Worm (Caenorhabditis elegans) whole organism, mixed stage, embryonic: Measurements from ENCODE around the gene K02F6.6.
"Not testable (repeated sequence)": the region's sequence is repeated elsewhere in the genome, so short reads cannot be mapped to it uniquely, and the experiment has no call there.

Source experiments
- M03D4.4 ChIP-seq: sonication (generic microtip); optimal IDR thresholded peaks from 2 replicates; lab custom pipeline; 2017; ENCODE audit warnings: mild to moderate bottlenecking, missing genetic modification characterization, missing compliant biosample characterization
- bed-3 ChIP-seq: fragments of 200-800 bp; sonication (Bioruptor generic); optimal IDR thresholded peaks from 3 replicates; lab custom pipeline; 2018; ENCODE audit warnings: mild to moderate bottlenecking, missing genetic modification characterization, moderate library complexity, missing compliant biosample characterization
- blmp-1 ChIP-seq: fragments of 150-350 bp; optimal IDR thresholded peaks from 2 replicates; lab custom pipeline; 2014; ENCODE audit warnings: missing biosample characterization, missing genetic modification characterization
- ceh-39 ChIP-seq: fragments of 150-350 bp; optimal IDR thresholded peaks from 2 replicates; lab custom pipeline; 2014; ENCODE audit warnings: missing biosample characterization, missing genetic modification characterization
- ceh-43 ChIP-seq: fragments of 200-800 bp; sonication (Bioruptor generic); optimal IDR thresholded peaks from 2 replicates; lab custom pipeline; 2018; ENCODE audit warnings: mild to moderate bottlenecking, missing genetic modification characterization, moderate library complexity, missing compliant biosample characterization
- ces-1 ChIP-seq: fragments of 150-350 bp; optimal IDR thresholded peaks from 2 replicates; lab custom pipeline; 2014; ENCODE audit warnings: missing biosample characterization, missing genetic modification reagents, missing genetic modification characterization
- cnd-1 ChIP-seq: fragments of 200-800 bp; sonication (Bioruptor generic); optimal IDR thresholded peaks from 2 replicates; lab custom pipeline; 2018; ENCODE audit warnings: mild to moderate bottlenecking, missing genetic modification characterization, missing compliant biosample characterization
- drap-1 ChIP-seq: fragments of 200-800 bp; sonication (Bioruptor generic); optimal IDR thresholded peaks from 3 replicates; lab custom pipeline; 2018; ENCODE audit warnings: mild to moderate bottlenecking, missing genetic modification characterization, missing compliant biosample characterization
- elt-1 ChIP-seq: sonication (generic microtip); optimal IDR thresholded peaks from 2 replicates; lab custom pipeline; 2017; ENCODE audit warnings: missing genetic modification characterization, mild to moderate bottlenecking, missing compliant biosample characterization, antibody characterized with exemption, moderate library complexity, borderline replicate concordance; ENCODE audit not compliant: insufficient read depth
- elt-3 ChIP-seq: fragments of 150-350 bp; optimal IDR thresholded peaks from 2 replicates; lab custom pipeline; 2014; ENCODE audit warnings: missing biosample characterization, missing genetic modification characterization
- flh-1 ChIP-seq: fragments of 200-800 bp; sonication (Bioruptor generic); optimal IDR thresholded peaks from 2 replicates; lab custom pipeline; 2018; ENCODE audit warnings: mild to moderate bottlenecking, missing genetic modification characterization, moderate library complexity, missing compliant biosample characterization
- ham-2 ChIP-seq: fragments of 200-800 bp; sonication (Bioruptor generic); optimal IDR thresholded peaks from 2 replicates; lab custom pipeline; 2018; ENCODE audit warnings: mild to moderate bottlenecking, missing genetic modification characterization, missing compliant biosample characterization
- hlh-1 ChIP-seq: fragments of 150-350 bp; optimal IDR thresholded peaks from 2 replicates; lab custom pipeline; 2014; ENCODE audit warnings: missing biosample characterization, missing genetic modification reagents, missing genetic modification characterization
- lin-13 ChIP-seq: fragments of 150-350 bp; optimal IDR thresholded peaks from 2 replicates; lab custom pipeline; 2014; ENCODE audit warnings: missing biosample characterization, missing genetic modification characterization
- lin-32 ChIP-seq: fragments of 200-800 bp; sonication (Bioruptor generic); optimal IDR thresholded peaks from 2 replicates; lab custom pipeline; 2018; ENCODE audit warnings: mild to moderate bottlenecking, missing genetic modification characterization, missing compliant biosample characterization
- lsy-2 ChIP-seq: fragments of 150-350 bp; optimal IDR thresholded peaks from 2 replicates; lab custom pipeline; 2014; ENCODE audit warnings: missing biosample characterization, missing genetic modification characterization
- mab-5 ChIP-seq: fragments of 150-350 bp; optimal IDR thresholded peaks from 2 replicates; lab custom pipeline; 2014; ENCODE audit warnings: missing biosample characterization, missing genetic modification characterization
- mls-2 ChIP-seq: sonication (generic microtip); optimal IDR thresholded peaks from 2 replicates; lab custom pipeline; 2016; ENCODE audit warnings: mild to moderate bottlenecking, missing genetic modification characterization, moderate library complexity, missing compliant biosample characterization
- nhr-12 ChIP-seq: fragments of 150-350 bp; optimal IDR thresholded peaks from 2 replicates; lab custom pipeline; 2014; ENCODE audit warnings: missing biosample characterization, missing genetic modification characterization
- nhr-2 ChIP-seq: fragments of 150-350 bp; optimal IDR thresholded peaks from 2 replicates; lab custom pipeline; 2014; ENCODE audit warnings: missing biosample characterization, missing genetic modification characterization
- nhr-28 ChIP-seq: fragments of 150-350 bp; optimal IDR thresholded peaks from 2 replicates; lab custom pipeline; 2014; ENCODE audit warnings: missing biosample characterization, missing genetic modification characterization
- pha-4 ChIP-seq: fragments of 150-350 bp; optimal IDR thresholded peaks from 2 replicates; lab custom pipeline; 2018; ENCODE audit warnings: missing biosample characterization, missing genetic modification reagents, missing genetic modification characterization
- sem-2 ChIP-seq: fragments of 200-800 bp; sonication (Bioruptor generic); optimal IDR thresholded peaks from 2 replicates; lab custom pipeline; 2018; ENCODE audit warnings: mild to moderate bottlenecking, missing genetic modification characterization, missing compliant biosample characterization
- snpc-4 ChIP-seq: fragments of 150-350 bp; optimal IDR thresholded peaks from 2 replicates; lab custom pipeline; 2014; ENCODE audit warnings: missing biosample characterization, missing genetic modification characterization
- sptf-1 ChIP-seq: sonication (generic microtip); optimal IDR thresholded peaks from 2 replicates; lab custom pipeline; 2017; ENCODE audit warnings: mild to moderate bottlenecking, missing genetic modification characterization, moderate library complexity, missing compliant biosample characterization
- tbx-8 ChIP-seq: fragments of 200-800 bp; sonication (Bioruptor generic); optimal IDR thresholded peaks from 2 replicates; lab custom pipeline; 2018; ENCODE audit warnings: mild to moderate bottlenecking, missing genetic modification characterization, moderate library complexity, missing compliant biosample characterization
- unc-120 ChIP-seq: sonication (generic microtip); optimal IDR thresholded peaks from 2 replicates; lab custom pipeline; 2017; ENCODE audit warnings: missing genetic modification characterization, missing compliant biosample characterization; ENCODE audit not compliant: poor library complexity, severe bottlenecking
- unc-39 ChIP-seq: fragments of 150-350 bp; optimal IDR thresholded peaks from 2 replicates; lab custom pipeline; 2014; ENCODE audit warnings: missing biosample characterization, missing genetic modification characterization
- unc-62 ChIP-seq: fragments of 150-350 bp; optimal IDR thresholded peaks from 2 replicates; lab custom pipeline; 2014; ENCODE audit warnings: missing biosample characterization, missing genetic modification reagents, missing genetic modification characterization
- zip-8 ChIP-seq: fragments of 150-350 bp; optimal IDR thresholded peaks from 2 replicates; lab custom pipeline; 2014; ENCODE audit warnings: missing biosample characterization, missing genetic modification characterization

Gene K02F6.6

ce11 chrII:2521960-2522359 is 8.6 kb upstream of the K02F6.6 start, which contains the start of gene bath-13:
Gene bath-13 (minus strand): TSS chrII:2522060.
- TF ChIP-seq mab-5 (tag; lab: Kevin White, UChicago) (no peak), sem-2 (GFP tag; lab: Kevin White, UChicago) (no peak), elt-3 (tag; lab: Kevin White, UChicago) (no peak), cnd-1 (tag; lab: Kevin White, UChicago) (no peak), M03D4.4 (tag; lab: Kevin White, UChicago) (no peak), snpc-4 (tag; lab: Kevin White, UChicago) (no peak), mls-2 (tag; lab: Kevin White, UChicago) (no peak)
- TF ChIP-seq, all 35 proteins: peak for 0

- no peak for TF ChIP-seq sptf-1 (tag; lab: Kevin White, UChicago)
- TF ChIP-seq unc-120 (tag; lab: Kevin White, UChicago) = no peak
- no peak for TF ChIP-seq mab-5 (tag; lab: Kevin White, UChicago)
- no peak for TF ChIP-seq elt-3 (tag; lab: Kevin White, UChicago)
- TF ChIP-seq ham-2 (GFP tag; lab: Kevin White, UChicago) = peak; percentile 14
- TF ChIP-seq unc-39 (tag; lab: Kevin White, UChicago) = no peak
- TF ChIP-seq cnd-1 (tag; lab: Kevin White, UChicago) = no peak
- no peak for TF ChIP-seq hlh-1 (tag; lab: Kevin White, UChicago)
These were observed 4.9 kb upstream of the K02F6.6 start for ce11 chrII:2525652-2526051.

- TF ChIP-seq ces-1 (GFP tag; lab: Kevin White, UChicago) = no peak
- no peak for TF ChIP-seq lin-13 (tag; lab: Kevin White, UChicago)
- peak; percentile 12 for TF ChIP-seq ham-2 (GFP tag; lab: Kevin White, UChicago)
- TF ChIP-seq sptf-1 (tag; lab: Kevin White, UChicago) = no peak
These were observed 3.7 kb upstream of the K02F6.6 start for ce11 chrII:2526887-2527286.

- not testable (repeated sequence) for TF ChIP-seq M03D4.4, blmp-1, pha-4 (tag; lab: Kevin White, UChicago)
- TF ChIP-seq, all 35 proteins: peak for 0; not testable (repeated sequence) for 35
These were observed 3.9 kb downstream of the K02F6.6 start, which contains the start of gene K02F6.5 for ce11 chrII:2534459-2534858. Gene K02F6.5 (plus strand): TSS chrII:2534759.

ce11 chrII:2534952-2535351 is 4.4 kb downstream of the K02F6.6 start, which contains the start of gene K02F6.8:
Gene K02F6.8 (minus strand): TSS chrII:2535052.
- TF ChIP-seq nhr-28, mab-5, lin-13 (tag; lab: Kevin White, UChicago): not testable (repeated sequence)
- TF ChIP-seq, all 35 proteins: peak for 0; not testable (repeated sequence) for 35

- no peak for TF ChIP-seq drap-1 (GFP tag; lab: Kevin White, UChicago)
- TF ChIP-seq ceh-43 = no peak
- no peak for TF ChIP-seq lin-13 (tag; lab: Kevin White, UChicago)
- no peak for TF ChIP-seq lin-32
- no peak for TF ChIP-seq nhr-12
- TF ChIP-seq zip-8 = no peak
- no peak for TF ChIP-seq lsy-2 (tag; lab: Kevin White, UChicago)
- TF ChIP-seq ham-2 (GFP tag; lab: Kevin White, UChicago) = no peak
- no peak for TF ChIP-seq unc-62
- no peak for TF ChIP-seq ces-1 (GFP tag; lab: Kevin White, UChicago)
- TF ChIP-seq unc-120 (tag; lab: Kevin White, UChicago) = no peak
- TF ChIP-seq cnd-1 (tag; lab: Kevin White, UChicago) = no peak
- TF ChIP-seq bed-3 (GFP tag; lab: Kevin White, UChicago) = no peak
These were observed 7.2 kb downstream of the K02F6.6 start, which contains the start of gene K02F6.7 for ce11 chrII:2537754-2538153. Gene K02F6.7 (minus strand): TSS chrII:2537854.

- TF ChIP-seq drap-1 (GFP tag; lab: Kevin White, UChicago) (no peak), elt-1 (tag; lab: Kevin White, UChicago) (no peak), M03D4.4 (tag; lab: Kevin White, UChicago) (no peak), pha-4 (tag; lab: Kevin White, UChicago) (no peak), zip-8 (no peak), bed-3 (GFP tag; lab: Kevin White, UChicago) (no peak), lsy-2 (tag; lab: Kevin White, UChicago) (no peak), flh-1 (GFP tag; lab: Kevin White, UChicago) (no peak), mls-2 (tag; lab: Kevin White, UChicago) (no peak), hlh-1 (tag; lab: Kevin White, UChicago) (no peak), unc-62 (no peak), blmp-1 (tag; lab: Kevin White, UChicago) (no peak), tbx-8 (no peak), sptf-1 (tag; lab: Kevin White, UChicago) (no peak), snpc-4 (tag; lab: Kevin White, UChicago) (no peak), nhr-2 (no peak), sem-2 (GFP tag; lab: Kevin White, UChicago) (no peak), ceh-39 (tag; lab: Kevin White, UChicago) (no peak)
These were observed 7.6 kb downstream of the K02F6.6 start, which contains the start of gene K02F6.4 for ce11 chrII:2538194-2538593. Gene K02F6.4 (plus strand): TSS chrII:2538494.
